Fruit fly (Drosophila melanogaster) whole organism, embryonic: Measurements from ENCODE around the gene Rrp5.

Experiments used
- ATbp ChIP-seq: fragments of 200-800 bp; sonication (Bioruptor generic); optimal IDR thresholded peaks from 2 replicates; lab custom pipeline; 2017; ENCODE audit warnings: missing biosample characterization, mild to moderate bottlenecking, missing genetic modification characterization, missing genetic modification reagents
- Aef1 ChIP-seq: fragments of 200-800 bp; sonication (Bioruptor generic); IDR thresholded peaks from 3 replicates; pipeline ENCODE4 v1.3.6; 2022; ENCODE audit warnings: missing biosample characterization, missing genetic modification characterization
- Bgb ChIP-seq: fragments of 200-800 bp; sonication (Bioruptor generic); IDR thresholded peaks from 2 replicates; pipeline ENCODE4 v1.3.6; 2022; ENCODE audit warnings: missing biosample characterization, missing genetic modification characterization; ENCODE audit not compliant: partially characterized antibody
- Bteb2 ChIP-seq: fragments of 200-800 bp; sonication (Bioruptor generic); optimal IDR thresholded peaks from 2 replicates; lab custom pipeline; 2016; ENCODE audit warnings: missing biosample characterization, missing genetic modification characterization
- CG11695 ChIP-seq: fragments of 200-800 bp; sonication (Bioruptor generic); IDR thresholded peaks from 3 replicates; pipeline ENCODE4 v1.3.6; 2022; ENCODE audit warnings: missing biosample characterization, missing genetic modification characterization
- CG1647 ChIP-seq: fragments of 200-800 bp; sonication (Bioruptor generic); optimal IDR thresholded peaks from 3 replicates; lab custom pipeline; 2016; ENCODE audit warnings: missing biosample characterization, missing genetic modification characterization
- CG16813 ChIP-seq: fragments of 200-800 bp; sonication (Bioruptor generic); IDR thresholded peaks from 3 replicates; pipeline ENCODE4 v1.3.6; 2022; ENCODE audit warnings: missing biosample characterization, missing genetic modification characterization; ENCODE audit not compliant: partially characterized antibody
- CG16815 ChIP-seq: fragments of 200-800 bp; sonication (Bioruptor generic); optimal IDR thresholded peaks from 3 replicates; lab custom pipeline; 2017; ENCODE audit warnings: missing biosample characterization, mild to moderate bottlenecking, missing genetic modification characterization
- CG17829 ChIP-seq: fragments of 200-800 bp; optimal IDR thresholded peaks from 2 replicates; lab custom pipeline; 2019; ENCODE audit warnings: missing biosample characterization, mild to moderate bottlenecking, missing genetic modification characterization, moderate library complexity
- CG18262 ChIP-seq: fragments of 200-800 bp; optimal IDR thresholded peaks from 3 replicates; lab custom pipeline; 2019; ENCODE audit warnings: missing biosample characterization, mild to moderate bottlenecking, missing genetic modification characterization, moderate library complexity
- CG1832 ChIP-seq: fragments of 200-800 bp; sonication (Bioruptor generic); optimal IDR thresholded peaks from 2 replicates; lab custom pipeline; 2017; ENCODE audit warnings: missing biosample characterization, mild to moderate bottlenecking, missing genetic modification characterization, inconsistent platforms
- CG18599 ChIP-seq: fragments of 200-800 bp; sonication (Bioruptor generic); optimal IDR thresholded peaks from 3 replicates; lab custom pipeline; 2017; ENCODE audit warnings: missing biosample characterization, missing genetic modification characterization, mild to moderate bottlenecking, moderate library complexity, missing genetic modification reagents
- CG2712 ChIP-seq: fragments of 200-800 bp; optimal IDR thresholded peaks from 3 replicates; lab custom pipeline; 2019; ENCODE audit warnings: missing biosample characterization, mild to moderate bottlenecking, missing genetic modification characterization, moderate library complexity
- CG30020 ChIP-seq: fragments of 200-800 bp; optimal IDR thresholded peaks from 2 replicates; lab custom pipeline; 2019; ENCODE audit warnings: missing biosample characterization, mild to moderate bottlenecking, missing genetic modification characterization, moderate library complexity
- CG30403 ChIP-seq: fragments of 200-800 bp; sonication (Bioruptor generic); optimal IDR thresholded peaks from 3 replicates; lab custom pipeline; 2016; ENCODE audit warnings: missing biosample characterization, missing genetic modification characterization
- CG3065 ChIP-seq: fragments of 200-800 bp; sonication (Bioruptor generic); optimal IDR thresholded peaks from 2 replicates; lab custom pipeline; 2016; ENCODE audit warnings: missing biosample characterization, missing genetic modification characterization
- CG31224 ChIP-seq: fragments of 200-800 bp; sonication (Bioruptor generic); IDR thresholded peaks from 2 replicates; pipeline ENCODE4 v1.3.6; 2022; ENCODE audit warnings: missing biosample characterization, missing genetic modification characterization
- CG32532 ChIP-seq: fragments of 200-800 bp; sonication (Bioruptor generic); IDR thresholded peaks from 2 replicates; pipeline ENCODE4 v1.3.6; 2022; ENCODE audit warnings: missing biosample characterization, missing genetic modification characterization
- CG4730 ChIP-seq: fragments of 200-800 bp; sonication (Bioruptor generic); IDR thresholded peaks from 2 replicates; pipeline ENCODE4 v1.3.6; 2022; ENCODE audit warnings: missing biosample characterization, missing genetic modification characterization
- CG6854 ChIP-seq: fragments of 200-800 bp; sonication (Bioruptor generic); optimal IDR thresholded peaks from 3 replicates; lab custom pipeline; 2017; ENCODE audit warnings: missing biosample characterization, mild to moderate bottlenecking, missing genetic modification characterization
- CG8924 ChIP-seq: fragments of 200-800 bp; optimal IDR thresholded peaks from 3 replicates; lab custom pipeline; 2019; ENCODE audit warnings: missing biosample characterization, mild to moderate bottlenecking, missing genetic modification characterization, moderate library complexity
- Dbx ChIP-seq: fragments of 200-800 bp; sonication (Bioruptor generic); IDR thresholded peaks from 3 replicates; pipeline ENCODE4 v1.3.6; 2022; ENCODE audit warnings: missing biosample characterization, missing genetic modification characterization
- Dek ChIP-seq: fragments of 200-800 bp; sonication (Bioruptor generic); optimal IDR thresholded peaks from 3 replicates; lab custom pipeline; 2019; ENCODE audit warnings: missing biosample characterization, mild to moderate bottlenecking, missing genetic modification characterization, moderate library complexity
- Dip3 ChIP-seq: fragments of 200-800 bp; sonication (Bioruptor generic); optimal IDR thresholded peaks from 3 replicates; lab custom pipeline; 2016; ENCODE audit warnings: missing biosample characterization, missing genetic modification characterization
- Elba2 ChIP-seq: fragments of 200-800 bp; sonication (Bioruptor generic); optimal IDR thresholded peaks from 3 replicates; lab custom pipeline; 2016; ENCODE audit warnings: missing biosample characterization, missing genetic modification characterization
- Ets65A ChIP-seq: fragments of 200-800 bp; sonication (Bioruptor generic); peaks from one replicate; lab custom pipeline; 2016; ENCODE audit warnings: missing biosample characterization, missing genetic modification characterization
- Hmr ChIP-seq: fragments of 200-800 bp; sonication (Bioruptor generic); optimal IDR thresholded peaks from 3 replicates; lab custom pipeline; 2017; ENCODE audit warnings: mild to moderate bottlenecking, missing biosample characterization, missing genetic modification reagents, missing genetic modification characterization
- MBD-R2 ChIP-seq: fragments of 200-800 bp; sonication (Bioruptor generic); IDR thresholded peaks from 2 replicates; pipeline ENCODE4 v1.3.6; 2022; ENCODE audit warnings: missing biosample characterization, missing genetic modification characterization
- Max ChIP-seq: fragments of 200-800 bp; sonication (Bioruptor generic); optimal IDR thresholded peaks from 2 replicates; lab custom pipeline; 2016; ENCODE audit warnings: missing biosample characterization, mild to moderate bottlenecking, missing genetic modification characterization
- Med ChIP-seq: fragments of 200-800 bp; sonication (Bioruptor generic); peaks from one replicate; lab custom pipeline; 2016; ENCODE audit warnings: missing biosample characterization, missing genetic modification characterization, mild to moderate bottlenecking, inconsistent platforms, moderate library complexity
- Meics ChIP-seq: fragments of 200-800 bp; sonication (Bioruptor generic); optimal IDR thresholded peaks from 2 replicates; lab custom pipeline; 2017; ENCODE audit warnings: missing biosample characterization, mild to moderate bottlenecking, missing genetic modification characterization
- PHDP ChIP-seq: fragments of 200-800 bp; sonication (Bioruptor generic); optimal IDR thresholded peaks from 3 replicates; lab custom pipeline; 2018; ENCODE audit warnings: missing biosample characterization, mild to moderate bottlenecking, missing genetic modification characterization, moderate library complexity
- Six4 ChIP-seq: fragments of 200-800 bp; sonication (Bioruptor generic); optimal IDR thresholded peaks from 2 replicates; lab custom pipeline; 2016; ENCODE audit warnings: missing biosample characterization, missing genetic modification characterization
- Sox102F ChIP-seq: fragments of 200-800 bp; sonication (Bioruptor generic); optimal IDR thresholded peaks from 2 replicates; lab custom pipeline; 2018; ENCODE audit warnings: missing biosample characterization, mild to moderate bottlenecking, missing genetic modification characterization, moderate library complexity
- Trl ChIP-seq, 3 experiments: fragments of >200 bp in 2 of 3; fragments of 200-800 bp in 1 of 3; sonication (Bioruptor generic) in 1 of 3; optimal IDR thresholded peaks; 2 replicates in 1 of 3; 3 replicates in 2 of 3; lab custom pipeline; 2016 to 2017; ENCODE audit warnings: missing biosample characterization in 1 of 3, missing genetic modification characterization in 1 of 3
- YL-1 ChIP-seq: fragments of 200-800 bp; sonication (Bioruptor generic); optimal IDR thresholded peaks from 3 replicates; lab custom pipeline; 2017; ENCODE audit warnings: missing biosample characterization, mild to moderate bottlenecking, missing genetic modification characterization
- ash1 ChIP-seq: fragments of 200-800 bp; sonication (Bioruptor generic); optimal IDR thresholded peaks from 2 replicates; lab custom pipeline; 2018; ENCODE audit warnings: missing biosample characterization, mild to moderate bottlenecking, missing genetic modification characterization
- cad ChIP-seq: fragments of >200 bp; optimal IDR thresholded peaks from 2 replicates; lab custom pipeline; 2017; ENCODE audit warnings: missing biosample characterization, missing genetic modification characterization
- da ChIP-seq: fragments of 200-800 bp; sonication (Bioruptor generic); optimal IDR thresholded peaks from 2 replicates; lab custom pipeline; 2016; ENCODE audit warnings: missing biosample characterization, missing genetic modification characterization
- dm ChIP-seq: fragments of 200-800 bp; sonication (Bioruptor generic); optimal IDR thresholded peaks from 3 replicates; lab custom pipeline; 2016; ENCODE audit warnings: missing biosample characterization, missing genetic modification characterization
- inv ChIP-seq: fragments of 200-800 bp; sonication (Bioruptor generic); IDR thresholded peaks from 2 replicates; pipeline ENCODE4 v1.3.6; 2022; ENCODE audit warnings: missing biosample characterization, missing genetic modification characterization; ENCODE audit not compliant: partially characterized antibody
- jumu ChIP-seq: fragments of 200-800 bp; sonication (Bioruptor generic); optimal IDR thresholded peaks from 3 replicates; lab custom pipeline; 2016; ENCODE audit warnings: missing biosample characterization, missing genetic modification characterization
- kni ChIP-seq: fragments of 200-800 bp; sonication (Bioruptor generic); optimal IDR thresholded peaks from 3 replicates; lab custom pipeline; 2017; ENCODE audit warnings: mild to moderate bottlenecking, missing biosample characterization, missing genetic modification reagents, missing genetic modification characterization
- nerfin-2 ChIP-seq: fragments of 200-800 bp; sonication (Bioruptor generic); IDR thresholded peaks from 2 replicates; pipeline ENCODE4 v1.3.6; 2022; ENCODE audit warnings: missing biosample characterization, missing genetic modification characterization; ENCODE audit not compliant: partially characterized antibody
- onecut ChIP-seq: fragments of 200-800 bp; sonication (Bioruptor generic); IDR thresholded peaks from 2 replicates; pipeline ENCODE4 v1.3.6; 2022; ENCODE audit warnings: missing biosample characterization, missing genetic modification characterization
- salm ChIP-seq: fragments of 200-800 bp; sonication (Bioruptor generic); optimal IDR thresholded peaks from 2 replicates; lab custom pipeline; 2018; ENCODE audit warnings: missing biosample characterization, mild to moderate bottlenecking, missing genetic modification characterization
- shn ChIP-seq: fragments of 200-800 bp; sonication (Bioruptor generic); optimal IDR thresholded peaks from 3 replicates; lab custom pipeline; 2016; ENCODE audit warnings: missing biosample characterization, missing genetic modification characterization
- vnd ChIP-seq: fragments of 200-800 bp; sonication (Bioruptor generic); IDR thresholded peaks from 3 replicates; pipeline ENCODE4 v1.3.6; 2022; ENCODE audit warnings: missing biosample characterization, missing genetic modification characterization; ENCODE audit not compliant: partially characterized antibody

Gene Rrp5

dm6 chr3R:24318217-24319082 lies 14.7 kb downstream of the Rrp5 start, which contains the start of the genes Nab2 and BRWD3 (continued):
- TF ChIP-seq CG1832 (GFP tag; lab: Kevin White, UChicago) = no peak
- TF ChIP-seq Med (GFP tag; lab: Kevin White, UChicago) = peak; percentile 69
- TF ChIP-seq CG3065 (GFP tag; lab: Kevin White, UChicago) = no peak
- TF ChIP-seq vnd (GFP tag; lab: Robert Waterston, UW) = peak; percentile 57
- no peak for TF ChIP-seq dm (GFP tag; lab: Kevin White, UChicago)
- no peak for TF ChIP-seq kni (GFP tag; lab: Kevin White, UChicago)
- peak; percentile 18 for TF ChIP-seq CG17829 (tag; lab: Kevin White, UChicago)
- peak; percentile 21 for TF ChIP-seq Dek (tag; lab: Kevin White, UChicago)
- TF ChIP-seq Bteb2 (GFP tag; lab: Kevin White, UChicago) = peak; percentile 10
- TF ChIP-seq CG4730 (GFP tag; lab: Robert Waterston, UW) = no peak
- no peak for TF ChIP-seq ATbp
- peak; percentile 37 for TF ChIP-seq YL-1 (GFP tag; lab: Kevin White, UChicago)
- no peak for TF ChIP-seq Hmr
- TF ChIP-seq CG18599 (GFP tag; lab: Kevin White, UChicago) = no peak
- TF ChIP-seq Meics = no peak
- TF ChIP-seq ash1 (GFP tag; lab: Kevin White, UChicago) = no peak
- peak; percentile 45 for TF ChIP-seq Max (GFP tag; lab: Kevin White, UChicago)
- TF ChIP-seq CG18262 = peak; percentile 7
- TF ChIP-seq cad (GFP tag; lab: Kevin White, UChicago) = no peak
- peak; percentile 71 for TF ChIP-seq CG16813 (GFP tag; lab: Robert Waterston, UW)
- no peak for TF ChIP-seq CG6854 (GFP tag; lab: Kevin White, UChicago)
- no peak for TF ChIP-seq salm (tag; lab: Kevin White, UChicago)
- TF ChIP-seq nerfin-2 (GFP tag; lab: Robert Waterston, UW) = peak; percentile 48
- TF ChIP-seq Dip3 (GFP tag; lab: Kevin White, UChicago) = no peak
- TF ChIP-seq shn = no peak
- TF ChIP-seq onecut (GFP tag; lab: Robert Waterston, UW) = peak; percentile 79
- TF ChIP-seq Elba2 (GFP tag; lab: Kevin White, UChicago) = no peak
- TF ChIP-seq CG16815 (GFP tag; lab: Kevin White, UChicago) = peak; percentile 38
- no peak for TF ChIP-seq Sox102F (GFP tag; lab: Kevin White, UChicago)
- no peak for TF ChIP-seq jumu (GFP tag; lab: Kevin White, UChicago)
- TF ChIP-seq Six4 (GFP tag; lab: Kevin White, UChicago) = no peak
- peak; percentile 56 for TF ChIP-seq inv (GFP tag; lab: Robert Waterston, UW)
- TF ChIP-seq CG32532 (GFP tag; lab: Robert Waterston, UW) = peak; percentile 49; the same call in 1 of the 2 replicates
- TF ChIP-seq CG30020 (tag; lab: Kevin White, UChicago) = peak; percentile 58
- TF ChIP-seq Bgb (GFP tag; lab: Robert Waterston, UW) = peak; percentile 81
- no peak for TF ChIP-seq CG2712 (tag; lab: Kevin White, UChicago)
- TF ChIP-seq CG1647 (GFP tag; lab: Kevin White, UChicago) = no peak
- TF ChIP-seq CG30403 = peak; percentile 73
- peak; percentile 24; the same call in 1 of the 3 replicates for TF ChIP-seq Aef1
- TF ChIP-seq da = no peak
- TF ChIP-seq CG8924 (tag; lab: Kevin White, UChicago) = peak; percentile 42
- TF ChIP-seq Trl (optimal IDR thresholded peaks at IDR 0.05; lab: Kevin White, UChicago) = no peak
- peak; percentile 27 for TF ChIP-seq Trl (GFP tag; optimal IDR thresholded peaks at IDR 0.05; lab: Kevin White, UChicago)
- peak; percentile 67 for TF ChIP-seq MBD-R2 (GFP tag; lab: Robert Waterston, UW)
- peak; percentile 84 for TF ChIP-seq Ets65A (GFP tag; lab: Kevin White, UChicago)
- TF ChIP-seq Dbx (GFP tag; lab: Robert Waterston, UW) = peak; percentile 19; the same call in 1 of the 3 replicates
- no peak for TF ChIP-seq PHDP (tag; lab: Kevin White, UChicago)
- no peak for TF ChIP-seq CG31224 (GFP tag; lab: Robert Waterston, UW)
- no peak for TF ChIP-seq CG11695 (GFP tag; lab: Robert Waterston, UW)
